Worm (Caenorhabditis elegans): ENCODE results near the gene ceh-100.

The ceh-100 gene

DNA sequence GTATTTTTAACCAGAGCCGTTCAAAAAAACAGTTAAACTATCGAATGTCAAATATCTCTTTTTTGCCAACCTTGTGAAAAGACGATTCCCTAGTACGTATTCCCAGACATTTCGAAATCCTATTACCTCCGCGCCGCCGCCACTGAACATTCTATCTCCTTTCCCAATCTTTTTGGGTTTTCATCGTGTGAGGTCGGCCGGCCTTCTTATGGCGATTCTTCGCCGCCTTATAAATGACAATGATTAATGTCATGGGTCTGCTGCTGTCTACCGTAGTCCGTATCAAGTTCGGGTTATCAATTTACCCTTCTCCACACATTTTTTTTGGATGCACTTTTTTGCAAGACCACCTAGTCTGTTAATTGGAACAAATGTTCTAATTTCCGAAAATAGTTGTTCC lies 53.9 kb downstream of the ceh-100 start:
- no peak for TF ChIP-seq hmg-11 (tag; optimal IDR thresholded peaks at IDR 0.05)
- peak in 1 of 3 experiments; percentile 20 for TF ChIP-seq elt-3 (tag; optimal IDR thresholded peaks at IDR 0.05)
- no peak for TF ChIP-seq aly-2 (tag; optimal IDR thresholded peaks at IDR 0.05)
- no peak for TF ChIP-seq tbx-2 (tag; optimal IDR thresholded peaks at IDR 0.05)
- TF ChIP-seq nhr-77 (tag; optimal IDR thresholded peaks at IDR 0.05), result no peak
- TF ChIP-seq nhr-43 (tag; optimal IDR thresholded peaks at IDR 0.05; ENCODE audit: poor library complexity, severe bottlenecking), result peak; percentile 4
- TF ChIP-seq nhr-25 (tag; optimal IDR thresholded peaks at IDR 0.05), result peak; percentile 52
- no peak for TF ChIP-seq egl-5 (tag; optimal IDR thresholded peaks at IDR 0.05)
- no peak for TF ChIP-seq nhr-11 (tag; optimal IDR thresholded peaks at IDR 0.05)
- no peak for TF ChIP-seq unc-39 (tag; optimal IDR thresholded peaks at IDR 0.05)
- no peak for TF ChIP-seq zag-1 (tag; optimal IDR thresholded peaks at IDR 0.05)
- peak; percentile 75 for TF ChIP-seq nfya-1 (tag; optimal IDR thresholded peaks at IDR 0.05; ENCODE audit: insufficient read depth)

DNA sequence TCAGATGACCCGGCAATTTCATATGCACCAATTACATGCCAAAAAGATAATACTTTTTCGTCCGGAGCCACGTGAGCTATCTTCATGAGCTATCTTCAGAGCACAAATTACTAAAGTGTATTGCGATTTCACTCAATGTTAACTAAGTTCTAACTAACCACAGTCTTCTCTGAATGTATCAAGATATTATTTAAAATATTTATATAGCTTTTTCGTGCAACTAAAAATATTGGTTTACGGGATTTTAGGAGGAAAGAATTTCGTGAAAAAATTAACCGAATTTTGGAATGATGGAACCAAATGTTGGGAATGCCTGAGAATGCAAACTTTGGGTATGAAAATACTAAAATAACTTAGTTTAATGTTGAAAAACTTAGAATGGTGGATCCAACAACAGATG lies 55.9 kb downstream of the ceh-100 start, which contains the start of gene F49C5.16:
F49C5.16 (plus strand) TSS at position 301 of the 400 bp plus-strand sequence.
- TF ChIP-seq elt-2 (tag; optimal IDR thresholded peaks at IDR 0.05) (no peak), aly-2 (tag; optimal IDR thresholded peaks at IDR 0.05) (no peak), zag-1 (tag; optimal IDR thresholded peaks at IDR 0.05) (no peak), hmg-11 (tag; optimal IDR thresholded peaks at IDR 0.05) (no peak), ztf-11 (tag; optimal IDR thresholded peaks at IDR 0.05) (no peak), skn-1 (tag; optimal IDR thresholded peaks at IDR 0.05) (no peak), elt-3 (tag; optimal IDR thresholded peaks at IDR 0.05) (no peak), fkh-2 (tag; optimal IDR thresholded peaks at IDR 0.05) (no peak), sea-2 (GFP tag; optimal IDR thresholded peaks at IDR 0.05) (no peak), mdl-1 (tag; optimal IDR thresholded peaks at IDR 0.05) (no peak), nfya-1 (tag; optimal IDR thresholded peaks at IDR 0.05; ENCODE audit: insufficient read depth) (no peak), lsy-12 (tag; optimal IDR thresholded peaks at IDR 0.05) (no peak), lin-15B (tag; optimal IDR thresholded peaks at IDR 0.05) (no peak), mml-1 (tag; optimal IDR thresholded peaks at IDR 0.05) (no peak), jun-1 (tag; optimal IDR thresholded peaks at IDR 0.05) (no peak)

DNA sequence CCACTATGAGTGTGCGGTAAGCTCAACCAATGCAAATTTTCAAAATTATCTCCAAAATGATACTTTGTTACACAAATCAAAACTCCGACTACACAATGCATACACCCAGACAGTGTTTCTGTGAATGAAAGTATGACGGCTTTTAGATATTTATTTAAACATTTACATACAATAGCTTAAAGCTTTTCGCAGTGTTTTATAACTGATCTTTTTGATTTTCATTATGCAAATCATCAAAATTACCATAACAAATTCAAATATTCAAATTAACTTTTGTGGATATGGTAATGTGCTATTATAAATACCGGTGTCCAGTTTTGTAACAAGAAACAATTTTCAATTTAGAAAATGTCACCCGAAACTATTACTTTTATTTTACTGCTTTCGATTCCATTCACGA lies 57.1 kb downstream of the ceh-100 start, which contains the start of the genes F49C5.5 and F49C5.10:
F49C5.5 (minus strand) TSS at position 101 of the 400 bp plus-strand sequence.
F49C5.10 (plus strand) TSS at position 344 of the 400 bp plus-strand sequence.
- no peak for TF ChIP-seq hmg-11 (tag; optimal IDR thresholded peaks at IDR 0.05)
- no peak for TF ChIP-seq aly-2 (tag; optimal IDR thresholded peaks at IDR 0.05)
- TF ChIP-seq zag-1 (tag; optimal IDR thresholded peaks at IDR 0.05), result no peak
- no peak for TF ChIP-seq lin-39 (tag; optimal IDR thresholded peaks at IDR 0.05)
- TF ChIP-seq tbx-2 (tag; optimal IDR thresholded peaks at IDR 0.05), result no peak
- TF ChIP-seq R02D3.7 (tag; optimal IDR thresholded peaks at IDR 0.05), result no peak
- no peak for TF ChIP-seq ztf-11 (tag; optimal IDR thresholded peaks at IDR 0.05)
- TF ChIP-seq nhr-76 (tag; optimal IDR thresholded peaks at IDR 0.05), result no peak

DNA sequence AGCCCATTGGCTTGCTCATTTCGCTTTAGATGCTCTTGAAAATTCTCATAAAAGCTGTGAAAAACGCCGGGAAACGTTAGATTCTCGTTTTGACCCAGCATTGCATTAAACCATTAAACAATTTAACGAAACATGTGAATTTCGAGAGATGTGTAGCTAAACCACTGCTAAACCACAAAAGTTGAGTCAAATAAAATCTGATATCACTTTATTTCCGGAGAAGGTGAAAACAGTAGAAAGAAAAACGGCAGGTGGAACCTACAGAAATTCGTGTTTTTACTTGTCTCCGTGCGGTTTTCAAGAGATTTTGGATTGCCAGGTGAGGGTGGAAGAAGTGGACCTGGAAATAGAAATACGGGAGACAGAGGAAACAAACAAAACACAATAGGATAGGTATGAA lies 58.9 kb downstream of the ceh-100 start, which contains the start of gene F49C5.9:
F49C5.9 (minus strand) TSS at position 101 of the 400 bp plus-strand sequence.
- TF ChIP-seq pha-4 (tag; optimal IDR thresholded peaks at IDR 0.05) (no peak), nhr-11 (tag; optimal IDR thresholded peaks at IDR 0.05) (no peak), ZK546.5 (tag; optimal IDR thresholded peaks at IDR 0.05) (no peak), nhr-67 (tag; optimal IDR thresholded peaks at IDR 0.05) (no peak), nfya-1 (tag; optimal IDR thresholded peaks at IDR 0.05; ENCODE audit: insufficient read depth) (no peak), ceh-82 (tag; optimal IDR thresholded peaks at IDR 0.05) (no peak), unc-39 (tag; optimal IDR thresholded peaks at IDR 0.05) (no peak), ztf-4 (tag; optimal IDR thresholded peaks at IDR 0.05) (no peak), ztf-11 (tag; optimal IDR thresholded peaks at IDR 0.05) (no peak), elt-1 (tag; optimal IDR thresholded peaks at IDR 0.05) (no peak), eor-1 (tag; optimal IDR thresholded peaks at IDR 0.05) (no peak), egl-5 (tag; optimal IDR thresholded peaks at IDR 0.05) (no peak), nhr-43 (tag; optimal IDR thresholded peaks at IDR 0.05; ENCODE audit: poor library complexity, severe bottlenecking) (no peak), nhr-12 (tag; optimal IDR thresholded peaks at IDR 0.05) (no peak), ceh-28 (tag; optimal IDR thresholded peaks at IDR 0.05) (no peak), daf-12 (tag; optimal IDR thresholded peaks at IDR 0.05) (no peak), mml-1 (tag; optimal IDR thresholded peaks at IDR 0.05) (no peak)

Measured in whole organism, L3 larva.